Worm (Caenorhabditis elegans) whole organism, L1 larva: ENCODE measurements around the gene T06E6.1.

Source experiments
- efl-3 ChIP-seq: fragments of 200-800 bp; sonication (Bioruptor generic); optimal IDR thresholded peaks from 2 replicates; lab custom pipeline; 2018; ENCODE audit warnings: mild to moderate bottlenecking, missing genetic modification characterization, missing compliant biosample characterization
- elt-3 ChIP-seq, 6 experiments: fragments of 150-350 bp in 1 of 6; sonication (generic microtip); optimal IDR thresholded peaks; 2 replicates each; lab custom pipeline; 2017 to 2018; ENCODE audit warnings: missing biosample characterization in 6 of 6, missing genetic modification characterization in 6 of 6, inconsistent platforms in 1 of 6
- ets-5 ChIP-seq: fragments of 200-800 bp; sonication (Bioruptor generic); IDR thresholded peaks from 2 replicates; pipeline ENCODE4 v1.3.6; 2022; ENCODE audit warnings: missing genetic modification characterization, missing compliant biosample characterization
- irx-1 ChIP-seq: sonication (generic microtip); optimal IDR thresholded peaks from 2 replicates; lab custom pipeline; 2016; ENCODE audit warnings: missing genetic modification characterization, missing compliant biosample characterization
- isw-1 ChIP-seq: fragments of 200-800 bp; sonication (Bioruptor generic); IDR thresholded peaks from 2 replicates; pipeline ENCODE4 v1.3.6; 2022; ENCODE audit warnings: missing genetic modification characterization, missing compliant biosample characterization
- nhr-20 ChIP-seq: sonication (generic microtip); optimal IDR thresholded peaks from 2 replicates; lab custom pipeline; 2016; ENCODE audit warnings: mild to moderate bottlenecking, missing genetic modification characterization, missing compliant biosample characterization
- nhr-84 ChIP-seq: sonication (generic microtip); optimal IDR thresholded peaks from 2 replicates; lab custom pipeline; 2017; ENCODE audit warnings: missing biosample characterization, missing genetic modification characterization
- snu-23 ChIP-seq: sonication (generic microtip); optimal IDR thresholded peaks from 2 replicates; lab custom pipeline; 2016; ENCODE audit warnings: missing genetic modification characterization, missing compliant biosample characterization

T06E6.1 gene

ce11 chrV:15347292-15347691, 47.5 kb downstream of the T06E6.1 start, which contains the start of gene C29F3.3:
TSS of gene C29F3.3 (minus strand) at chrV:15347392.
- TF ChIP-seq isw-1 (GFP tag; lab: Robert Waterston, UW) (no peak), nhr-20 (tag; lab: Kevin White, UChicago) (no peak), irx-1 (tag; lab: Kevin White, UChicago) (no peak)

- no peak for TF ChIP-seq snu-23 (GFP tag; lab: Kevin White, UChicago)
- TF ChIP-seq elt-3 (tag; optimal IDR thresholded peaks at IDR 0.05; lab: Kevin White, UChicago): no peak
- TF ChIP-seq nhr-84 (tag; lab: Kevin White, UChicago): no peak
- TF ChIP-seq ets-5: no peak
- TF ChIP-seq efl-3 (GFP tag; lab: Kevin White, UChicago): no peak
These were observed 50.3 kb downstream of the T06E6.1 start, which contains the start of gene wrt-8 for ce11 chrV:15344481-15344880. TSS of gene wrt-8 (minus strand) at chrV:15344581.
